Fruit fly (Drosophila melanogaster): ENCODE results near the gene CG2938.

dm6 chrX:3883904-3884303, 52.4 kb downstream of the CG2938 start, which contains the start of gene CG15239:
- no peak for TF ChIP-seq CG7101 (tag; optimal IDR thresholded peaks at IDR 0.05)
- TF ChIP-seq kay (GFP tag; ENCODE audit: borderline replicate concordance): no peak
- no peak for TF ChIP-seq tj (GFP tag; optimal IDR thresholded peaks at IDR 0.05)
- no peak for TF ChIP-seq Mnt (GFP tag; optimal IDR thresholded peaks at IDR 0.05)
- TF ChIP-seq ovo (GFP tag; optimal IDR thresholded peaks at IDR 0.05): no peak
- TF ChIP-seq pad (GFP tag; optimal IDR thresholded peaks at IDR 0.05): no peak
- TF ChIP-seq Crg-1 (GFP tag; optimal IDR thresholded peaks at IDR 0.05): no peak
- no peak for TF ChIP-seq bab1 (GFP tag; optimal IDR thresholded peaks at IDR 0.05)
